Worm (Caenorhabditis elegans) whole organism, late embryonic: ENCODE measurements around the gene C45G9.12.

Source experiments
- C08G9.2 ChIP-seq: sonication (generic microtip); optimal IDR thresholded peaks from 2 replicates; lab custom pipeline; 2016; ENCODE audit warnings: mild to moderate bottlenecking, missing genetic modification characterization, moderate library complexity, missing compliant biosample characterization
- F13H6.1 ChIP-seq: sonication (generic microtip); optimal IDR thresholded peaks from 2 replicates; lab custom pipeline; 2016; ENCODE audit warnings: missing genetic modification characterization, missing compliant biosample characterization
- ahr-1 ChIP-seq: sonication (generic microtip); optimal IDR thresholded peaks from 2 replicates; lab custom pipeline; 2016; ENCODE audit warnings: missing genetic modification characterization, missing compliant biosample characterization
- ceh-14 ChIP-seq: sonication (generic microtip); optimal IDR thresholded peaks from 2 replicates; lab custom pipeline; 2016; ENCODE audit warnings: missing genotype, missing genetic modification characterization, missing compliant biosample characterization
- fax-1 ChIP-seq: sonication (generic microtip); optimal IDR thresholded peaks from 2 replicates; lab custom pipeline; 2016; ENCODE audit warnings: missing genotype, missing genetic modification characterization, missing compliant biosample characterization
- hlh-15 ChIP-seq: sonication (generic microtip); optimal IDR thresholded peaks from 2 replicates; lab custom pipeline; 2016; ENCODE audit warnings: missing genetic modification characterization, missing compliant biosample characterization
- hlh-8 ChIP-seq: sonication (generic microtip); optimal IDR thresholded peaks from 2 replicates; lab custom pipeline; 2016; ENCODE audit warnings: missing genotype, missing genetic modification characterization, missing compliant biosample characterization
- madf-2 ChIP-seq: sonication (generic microtip); optimal IDR thresholded peaks from 2 replicates; lab custom pipeline; 2017; ENCODE audit warnings: missing genetic modification characterization, missing compliant biosample characterization
- mec-3 ChIP-seq: sonication (generic microtip); optimal IDR thresholded peaks from 2 replicates; lab custom pipeline; 2016; ENCODE audit warnings: borderline replicate concordance, missing genetic modification characterization, missing compliant biosample characterization
- nfya-1 ChIP-seq: sonication (generic microtip); optimal IDR thresholded peaks from 2 replicates; lab custom pipeline; 2017; ENCODE audit warnings: missing genetic modification characterization, mild to moderate bottlenecking, missing compliant biosample characterization, antibody characterized with exemption, moderate library complexity
- nhr-11 ChIP-seq: fragments of 150-350 bp; optimal IDR thresholded peaks from 2 replicates; lab custom pipeline; 2014; ENCODE audit warnings: missing biosample characterization, missing genetic modification characterization
- pha-2 ChIP-seq: sonication (generic microtip); optimal IDR thresholded peaks from 2 replicates; lab custom pipeline; 2017; ENCODE audit warnings: mild to moderate bottlenecking, missing genetic modification characterization, missing compliant biosample characterization
- rnt-1 ChIP-seq: sonication (generic microtip); optimal IDR thresholded peaks from 2 replicates; lab custom pipeline; 2016; ENCODE audit warnings: missing genetic modification characterization, missing compliant biosample characterization

DNA sequence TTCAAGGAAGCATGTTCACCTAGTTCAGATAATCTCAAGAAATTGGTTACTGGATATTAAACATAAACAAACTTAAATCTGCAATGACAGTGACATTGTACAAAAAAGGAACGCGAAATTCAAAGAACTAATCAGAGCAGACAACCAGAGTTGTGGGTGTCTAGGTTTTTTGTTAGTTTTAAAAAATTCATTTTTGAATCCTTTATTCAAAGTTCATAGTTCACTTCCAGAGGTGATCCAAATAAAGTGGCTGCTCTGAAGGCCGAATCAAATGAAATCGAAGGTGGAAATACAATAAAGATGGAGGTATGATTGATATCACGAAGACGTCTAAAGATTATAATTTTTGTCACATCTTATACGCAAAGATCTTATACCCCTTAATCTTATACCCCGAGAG, 3.0 kb upstream of the C45G9.12 start, which contains the start of gene ttbk-6:
- no peak for TF ChIP-seq madf-2
- TF ChIP-seq nfya-1 (tag; lab: Kevin White, UChicago): no peak
- no peak for TF ChIP-seq F13H6.1 (tag; lab: Kevin White, UChicago)
- TF ChIP-seq mec-3 (tag; lab: Kevin White, UChicago): no peak
- TF ChIP-seq rnt-1 (tag; lab: Kevin White, UChicago): no peak
- TF ChIP-seq hlh-15 (tag; lab: Kevin White, UChicago): no peak
- no peak for TF ChIP-seq fax-1 (tag; lab: Kevin White, UChicago)
- no peak for TF ChIP-seq nhr-11
- TF ChIP-seq pha-2: no peak
- TF ChIP-seq ceh-14 (tag; lab: Kevin White, UChicago): no peak
- no peak for TF ChIP-seq C08G9.2 (tag; lab: Kevin White, UChicago)
- no peak for TF ChIP-seq hlh-8 (tag; lab: Kevin White, UChicago)
- TF ChIP-seq ahr-1 (tag; lab: Kevin White, UChicago): no peak
